Fruit fly (Drosophila melanogaster) whole organism, wandering third instar larva: Measurements from ENCODE around the gene CG10874.

Experiments used
- CG9705 ChIP-seq: fragments of 200-800 bp; sonication (Bioruptor generic); optimal IDR thresholded peaks from 2 replicates; lab custom pipeline; 2018; ENCODE audit warnings: missing biosample characterization, mild to moderate bottlenecking, missing genetic modification characterization
- Jra ChIP-seq: sonication (Bioruptor generic); optimal IDR thresholded peaks from 2 replicates; lab custom pipeline; 2016; ENCODE audit warnings: missing biosample characterization, missing genetic modification characterization
- rgr ChIP-seq: fragments of 200-800 bp; sonication (Bioruptor generic); optimal IDR thresholded peaks from 3 replicates; lab custom pipeline; 2016; ENCODE audit warnings: missing biosample characterization, mild to moderate bottlenecking, missing genetic modification characterization

dm6 chr2L:2221649-2222150 lies 29.5 kb upstream of the CG10874 start:
- TF ChIP-seq Jra = peak; percentile 98
- TF ChIP-seq rgr (GFP tag; lab: Kevin White, UChicago) = peak; percentile 99
- peak; percentile 89 for TF ChIP-seq CG9705 (GFP tag; lab: Kevin White, UChicago)
